Worm (Caenorhabditis elegans) whole organism, midembryonic: ENCODE data around the gene fbxb-3.
"Not testable (repeated sequence)": the region's sequence is repeated elsewhere in the genome, so short reads cannot be mapped to it uniquely, and the experiment has no call there.

ENCODE experiments used
- T22C8.4 ChIP-seq: fragments of 200-800 bp; sonication (Bioruptor generic); IDR thresholded peaks from 2 replicates; pipeline ENCODE4 v1.3.6; 2022; ENCODE audit warnings: missing genetic modification characterization, missing compliant biosample characterization
- cog-1 ChIP-seq: sonication (generic microtip); optimal IDR thresholded peaks from 2 replicates; lab custom pipeline; 2016; ENCODE audit warnings: missing genetic modification characterization, missing compliant biosample characterization
- flt-1 ChIP-seq: fragments of 200-800 bp; sonication (Bioruptor generic); IDR thresholded peaks from 2 replicates; pipeline ENCODE4 v1.3.6; 2022; ENCODE audit warnings: missing genetic modification characterization, missing compliant biosample characterization
- klf-2 ChIP-seq: fragments of 200-800 bp; sonication (Bioruptor generic); conservative IDR thresholded peaks from 2 replicates; pipeline ENCODE4 v1.3.6; 2022; ENCODE audit warnings: missing genetic modification reagents, missing genetic modification characterization, missing compliant biosample characterization
- med-1 ChIP-seq: sonication (generic microtip); optimal IDR thresholded peaks from 2 replicates; lab custom pipeline; 2017; ENCODE audit warnings: missing genetic modification characterization, mild to moderate bottlenecking, missing compliant biosample characterization, antibody characterized with exemption, missing genetic modification reagents; ENCODE audit not compliant: insufficient read depth
- ref-1 ChIP-seq: fragments of 200-800 bp; sonication (Bioruptor generic); conservative IDR thresholded peaks from 2 replicates; pipeline ENCODE4 v1.3.6; 2022; ENCODE audit warnings: missing genetic modification reagents, missing genetic modification characterization, missing compliant biosample characterization
- tab-1 ChIP-seq: fragments of 200-800 bp; sonication (Bioruptor generic); IDR thresholded peaks from 2 replicates; pipeline ENCODE4 v1.3.6; 2022; ENCODE audit warnings: missing genetic modification characterization, missing compliant biosample characterization
- ztf-23 ChIP-seq: fragments of 200-800 bp; sonication (Bioruptor generic); IDR thresholded peaks from 2 replicates; pipeline ENCODE4 v1.3.6; 2022; ENCODE audit warnings: missing genetic modification reagents, missing genetic modification characterization, missing compliant biosample characterization
- ztf-29 ChIP-seq: fragments of 200-800 bp; sonication (Bioruptor generic); IDR thresholded peaks from 2 replicates; pipeline ENCODE4 v1.3.6; 2022; ENCODE audit warnings: missing genetic modification reagents, missing genetic modification characterization, missing compliant biosample characterization

fbxb-3 gene

DNA sequence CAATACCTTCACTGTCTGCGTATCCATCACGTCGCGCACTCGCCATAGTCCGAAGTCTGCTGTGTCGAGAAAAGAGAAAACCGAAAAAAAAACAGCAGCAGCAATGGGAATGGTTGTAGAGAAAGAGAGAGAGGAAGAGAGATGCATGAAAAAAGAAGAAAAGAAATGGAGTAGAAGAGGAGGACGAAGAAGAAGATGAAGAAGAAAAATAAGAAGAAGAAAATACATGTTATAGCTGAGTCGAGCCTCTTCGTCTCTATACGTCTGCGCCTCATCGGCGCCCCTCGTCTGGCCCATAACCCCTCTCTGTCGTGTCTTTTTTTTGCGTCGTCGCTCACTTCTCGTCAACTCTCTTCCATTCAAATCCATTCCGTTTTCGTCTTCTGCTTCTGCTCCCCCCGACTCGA is 29.0 kb upstream of the fbxb-3 start:
- TF ChIP-seq klf-2 (GFP tag; lab: Robert Waterston, UW) (no peak), T22C8.4 (GFP tag; lab: Robert Waterston, UW) (no peak), cog-1 (tag; lab: Kevin White, UChicago) (peak; percentile 31), ztf-29 (no peak), flt-1 (GFP tag; lab: Robert Waterston, UW) (0 out of 2 replicates have a peak, but pooled peaks have one; percentile 10), ref-1 (GFP tag; lab: Robert Waterston, UW) (no peak)

DNA sequence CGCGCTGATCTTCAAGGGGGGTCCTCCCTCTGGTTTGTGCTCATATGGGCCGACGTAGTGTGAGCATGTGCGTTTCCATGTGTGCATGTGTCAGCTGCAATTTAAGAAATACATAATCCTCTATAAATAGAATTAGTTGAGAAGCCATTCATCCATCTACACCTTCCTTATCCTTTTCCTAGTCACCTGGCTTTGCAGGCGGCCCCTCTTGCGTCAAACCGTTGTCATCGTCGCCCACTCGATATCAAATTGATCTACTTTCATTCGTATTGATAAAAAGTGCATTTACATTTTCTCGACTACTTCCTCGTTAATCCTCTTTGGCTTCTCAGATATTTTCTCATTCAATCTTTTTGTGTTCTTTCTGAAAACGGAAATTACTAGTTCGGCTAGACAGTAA is 26.7 kb upstream of the fbxb-3 start:
- TF ChIP-seq klf-2 (GFP tag; lab: Robert Waterston, UW) (no peak), flt-1 (GFP tag; lab: Robert Waterston, UW) (no peak), ztf-29 (no peak), ref-1 (GFP tag; lab: Robert Waterston, UW) (no peak), cog-1 (tag; lab: Kevin White, UChicago) (no peak), med-1 (no peak), T22C8.4 (GFP tag; lab: Robert Waterston, UW) (no peak), tab-1 (GFP tag; lab: Robert Waterston, UW) (no peak), ztf-23 (GFP tag; lab: Robert Waterston, UW) (no peak)

DNA sequence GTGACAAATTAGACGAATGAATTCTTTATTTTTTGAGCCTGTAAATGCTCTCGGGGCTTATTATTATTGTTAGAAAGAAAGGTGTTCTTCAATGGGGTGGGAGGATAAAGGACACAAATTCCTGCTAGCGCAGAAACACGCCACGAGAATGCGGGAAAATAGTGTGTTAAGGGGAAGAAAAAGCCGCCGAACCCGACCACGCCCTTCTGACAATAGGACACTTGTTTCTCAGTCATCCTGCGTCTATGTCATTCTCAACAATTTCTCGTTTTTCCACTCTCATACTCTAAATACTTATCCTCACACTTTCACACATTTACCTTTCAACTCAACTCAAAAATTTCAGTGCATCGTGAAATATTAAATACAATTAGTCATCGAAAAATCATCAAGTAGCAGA is 24.9 kb upstream of the fbxb-3 start, which contains the start of gene M117.1:
Gene M117.1 (plus strand): TSS at position 347 of the 400 bp plus-strand sequence.
- TF ChIP-seq tab-1 (GFP tag; lab: Robert Waterston, UW), result no peak
- no peak for TF ChIP-seq ztf-23 (GFP tag; lab: Robert Waterston, UW)
- no peak for TF ChIP-seq cog-1 (tag; lab: Kevin White, UChicago)
- TF ChIP-seq ztf-29, result no peak
- TF ChIP-seq flt-1 (GFP tag; lab: Robert Waterston, UW), result no peak
- TF ChIP-seq klf-2 (GFP tag; lab: Robert Waterston, UW), result no peak
- no peak for TF ChIP-seq ref-1 (GFP tag; lab: Robert Waterston, UW)
- no peak for TF ChIP-seq med-1
- TF ChIP-seq T22C8.4 (GFP tag; lab: Robert Waterston, UW), result no peak

DNA sequence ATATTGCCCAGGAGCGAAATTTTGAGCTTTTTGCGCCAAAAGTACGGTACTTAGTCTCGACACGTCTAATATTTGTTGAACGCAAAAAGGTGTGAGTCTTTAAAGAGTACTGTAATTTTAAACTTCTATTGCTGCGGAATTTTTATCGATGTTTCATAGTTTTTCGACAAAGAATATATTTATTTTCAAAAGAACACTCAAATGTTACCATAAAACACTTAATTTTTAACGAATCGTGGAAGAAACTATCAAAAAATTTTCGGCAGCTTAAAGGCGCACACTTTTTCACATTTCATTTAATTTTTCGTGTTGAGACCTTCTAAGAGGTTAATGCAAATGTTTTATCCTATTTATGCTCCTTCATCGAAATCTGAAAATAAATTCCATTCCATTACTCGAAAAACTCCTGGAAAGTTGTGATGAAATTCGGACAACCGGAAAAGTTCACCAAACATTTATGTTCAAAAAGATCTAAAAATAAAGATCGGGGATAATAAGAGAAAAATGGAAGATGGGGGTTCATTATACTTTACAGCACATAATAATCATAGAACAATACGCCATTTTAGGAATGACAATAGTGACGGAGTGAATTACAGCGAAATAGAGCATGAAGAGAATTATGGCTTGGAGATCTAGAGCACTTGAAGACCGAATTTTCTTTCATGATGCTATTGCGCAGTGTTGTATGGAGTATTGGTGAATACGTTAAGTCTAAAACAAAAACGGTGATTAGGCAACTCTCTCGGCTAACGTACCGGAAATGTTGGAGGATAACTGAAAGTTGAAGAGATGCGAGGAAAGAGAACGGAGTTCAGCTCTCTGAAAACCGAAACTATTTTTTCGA is 18.5 kb upstream of the fbxb-3 start:
- TF ChIP-seq klf-2 (GFP tag; lab: Robert Waterston, UW) (no peak), ztf-23 (GFP tag; lab: Robert Waterston, UW) (no peak), tab-1 (GFP tag; lab: Robert Waterston, UW) (no peak), med-1 (no peak), cog-1 (tag; lab: Kevin White, UChicago) (no peak), ztf-29 (no peak)

DNA sequence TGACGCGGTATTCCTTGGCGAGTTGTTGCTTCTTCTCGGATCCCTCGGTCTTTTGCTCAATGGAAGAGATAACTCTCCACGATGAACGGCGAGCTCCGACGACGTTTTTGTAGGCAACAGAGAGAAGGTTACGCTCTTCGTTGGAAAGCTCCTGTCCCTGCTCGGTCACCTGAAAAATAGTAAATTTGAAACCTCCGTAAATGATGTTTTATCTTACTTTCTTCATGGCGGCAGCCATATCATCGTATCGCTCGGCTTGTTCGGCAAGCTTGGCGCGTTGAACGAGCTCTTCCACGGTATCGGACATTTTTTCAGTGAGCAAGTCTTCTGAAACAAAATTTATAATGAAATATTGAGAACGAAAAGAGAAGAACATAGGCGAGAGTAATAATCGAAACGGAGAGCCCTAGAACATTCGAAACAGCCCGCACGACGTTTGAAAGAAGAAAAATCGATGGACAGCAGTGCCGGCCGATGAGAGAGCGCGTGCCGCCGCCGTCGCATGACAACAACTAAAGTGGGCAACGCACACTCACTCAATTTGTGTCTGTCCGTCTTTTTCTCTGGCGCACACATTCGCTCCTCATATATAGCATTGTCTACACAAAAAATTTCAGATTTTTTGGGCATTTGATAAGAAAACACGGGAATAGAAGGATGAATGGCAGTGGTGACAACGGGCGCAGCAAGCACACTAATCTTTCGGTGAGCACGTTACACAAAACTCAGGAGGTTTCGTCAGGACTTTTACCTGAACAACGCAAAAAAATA is 17.0 kb upstream of the fbxb-3 start, which contains the start of the genes par-5 and M117.3:
Gene par-5 (minus strand): TSS at position 334 of the 771 bp plus-strand sequence.
Gene M117.3 (plus strand): TSS at position 616 of the 771 bp plus-strand sequence.
- 0 out of 2 replicates have a peak, but pooled peaks have one; percentile 11 for TF ChIP-seq flt-1 (GFP tag; lab: Robert Waterston, UW)
- no peak for TF ChIP-seq med-1
- no peak for TF ChIP-seq tab-1 (GFP tag; lab: Robert Waterston, UW)
- peak; percentile 56 for TF ChIP-seq cog-1 (tag; lab: Kevin White, UChicago)
- no peak for TF ChIP-seq ztf-29
- TF ChIP-seq T22C8.4 (GFP tag; lab: Robert Waterston, UW), result peak; percentile 73

DNA sequence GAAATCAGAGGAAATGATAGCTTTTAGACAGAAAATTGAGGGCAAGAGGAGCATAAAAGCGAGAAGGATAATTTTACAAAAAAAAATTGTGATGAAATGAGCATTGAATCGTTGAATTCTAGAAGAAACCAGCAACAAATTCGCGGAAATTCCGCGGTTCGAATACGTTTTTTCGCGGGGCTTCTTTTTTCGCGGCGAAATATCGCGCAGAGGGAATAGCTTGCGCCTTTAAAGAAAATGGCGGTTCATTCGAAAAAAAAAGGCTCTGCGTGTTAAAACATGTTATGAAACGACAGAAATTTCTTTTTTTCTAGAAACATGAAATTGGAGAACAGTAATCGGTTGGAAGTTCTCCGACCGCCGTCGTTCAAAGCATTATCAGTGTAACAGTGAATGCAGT is 16.3 kb upstream of the fbxb-3 start:
- TF ChIP-seq T22C8.4 (GFP tag; lab: Robert Waterston, UW) (no peak), klf-2 (GFP tag; lab: Robert Waterston, UW) (no peak), tab-1 (GFP tag; lab: Robert Waterston, UW) (no peak), ztf-23 (GFP tag; lab: Robert Waterston, UW) (no peak), cog-1 (tag; lab: Kevin White, UChicago) (no peak), ztf-29 (no peak), med-1 (no peak), flt-1 (GFP tag; lab: Robert Waterston, UW) (no peak), ref-1 (GFP tag; lab: Robert Waterston, UW) (no peak)

DNA sequence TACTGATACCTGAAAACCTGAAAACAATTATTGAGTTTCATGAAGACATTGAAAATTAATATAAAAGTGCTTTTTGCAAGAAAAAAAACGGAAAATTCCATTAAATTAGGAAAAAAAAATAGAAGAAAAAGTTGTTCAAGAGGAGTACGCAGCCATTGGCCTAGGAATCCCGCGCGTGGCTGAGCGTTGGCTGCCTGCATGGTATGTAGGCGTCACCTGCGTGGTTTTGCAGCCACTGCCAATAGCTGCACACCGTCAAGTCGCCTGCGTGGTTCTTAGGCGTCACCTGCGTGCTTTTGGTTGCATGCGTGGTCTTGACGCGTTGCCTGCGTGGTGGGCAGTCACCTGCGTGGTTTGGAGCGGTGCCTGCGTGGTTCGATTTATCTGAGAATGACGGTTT is 10.7 kb upstream of the fbxb-3 start, which contains the start of gene M117.6:
Gene M117.6 (minus strand): TSS at position 101 of the 400 bp plus-strand sequence.
- not testable (repeated sequence) for TF ChIP-seq ztf-23, tab-1, ref-1 (GFP tag; lab: Robert Waterston, UW)

DNA sequence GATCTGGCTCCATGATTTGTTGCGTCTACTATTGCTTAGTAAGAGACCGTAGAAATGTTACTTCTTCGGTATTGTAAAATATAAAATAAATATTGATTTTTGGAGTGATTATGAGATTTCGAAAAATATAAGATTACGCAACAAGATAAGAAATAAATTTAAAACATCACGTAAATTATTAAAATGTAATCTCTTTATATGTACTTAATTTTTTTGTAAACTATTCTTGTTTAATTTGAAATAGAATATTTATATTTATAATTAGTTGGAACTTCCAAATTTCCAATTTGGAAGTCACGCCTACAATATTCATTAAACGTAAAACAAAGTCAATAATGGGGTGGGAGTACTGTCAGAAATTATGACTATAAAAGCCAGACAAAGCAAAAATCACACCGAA is 5.3 kb upstream of the fbxb-3 start, which contains the start of gene M117.4:
Gene M117.4 (minus strand): TSS at position 101 of the 400 bp plus-strand sequence.
- TF ChIP-seq med-1 (no peak), T22C8.4 (GFP tag; lab: Robert Waterston, UW) (no peak), tab-1 (GFP tag; lab: Robert Waterston, UW) (no peak), cog-1 (tag; lab: Kevin White, UChicago) (no peak), klf-2 (GFP tag; lab: Robert Waterston, UW) (no peak)

DNA sequence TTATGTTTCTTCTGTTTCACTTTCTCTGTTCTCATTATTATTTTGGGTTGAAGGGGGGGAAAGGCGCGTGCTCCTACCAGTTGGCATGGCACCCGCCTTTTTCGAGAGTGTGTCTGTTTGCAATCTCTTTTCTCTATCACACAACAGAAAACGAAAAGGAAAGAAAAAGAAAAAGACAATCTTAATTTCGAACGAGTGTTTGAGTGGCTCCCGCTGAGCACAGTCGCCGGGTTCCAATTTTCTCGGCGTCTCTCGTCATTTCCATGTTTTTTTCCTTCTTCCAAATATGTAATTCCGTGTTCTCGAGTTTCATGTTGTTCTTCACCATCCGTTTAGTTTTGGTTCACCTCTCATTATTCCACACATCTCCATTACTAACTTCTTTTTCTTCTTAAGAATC is 3.4 kb downstream of the fbxb-3 start, which contains the start of gene F38H4.3:
Gene F38H4.3 (plus strand): TSS at position 301 of the 400 bp plus-strand sequence.
- TF ChIP-seq flt-1 (GFP tag; lab: Robert Waterston, UW) (no peak), T22C8.4 (GFP tag; lab: Robert Waterston, UW) (no peak), ztf-23 (GFP tag; lab: Robert Waterston, UW) (no peak), cog-1 (tag; lab: Kevin White, UChicago) (no peak), med-1 (no peak), klf-2 (GFP tag; lab: Robert Waterston, UW) (no peak), ztf-29 (no peak), tab-1 (GFP tag; lab: Robert Waterston, UW) (no peak), ref-1 (GFP tag; lab: Robert Waterston, UW) (no peak)
